Worm (Caenorhabditis elegans): ENCODE results near the gene EEED8.14.

ce11 chrII:5398779-5399178 is 15.1 kb downstream of the EEED8.14 start, which contains the start of gene fbxl-3:
- TF ChIP-seq mep-1 (tag; optimal IDR thresholded peaks at IDR 0.05) (no peak), mab-5 (tag; optimal IDR thresholded peaks at IDR 0.05) (no peak), nhr-237 (tag; optimal IDR thresholded peaks at IDR 0.05) (no peak), zip-8 (tag; optimal IDR thresholded peaks at IDR 0.05) (no peak), pha-4 (tag; optimal IDR thresholded peaks at IDR 0.05) (peak; percentile 65), blmp-1 (tag; optimal IDR thresholded peaks at IDR 0.05) (no peak), ces-1 (GFP tag; optimal IDR thresholded peaks at IDR 0.05) (no peak), cnd-1 (tag; optimal IDR thresholded peaks at IDR 0.05) (no peak), ceh-83 (GFP tag; optimal IDR thresholded peaks at IDR 0.05) (no peak), lin-13 (tag; optimal IDR thresholded peaks at IDR 0.05) (no peak), nhr-76 (tag; optimal IDR thresholded peaks at IDR 0.05) (no peak)

All from whole organism, mixed stage, embryonic.